Fruit fly (Drosophila melanogaster): ENCODE data around the gene vvl.

- TF ChIP-seq CG8478 (optimal IDR thresholded peaks at IDR 0.05) (no peak), pan (optimal IDR thresholded peaks at IDR 0.05) (no peak)
These were observed 39.1 kb upstream of the vvl start for dm6 chr3L:6750835-6751234.

Measured in whole organism.